Worm (Caenorhabditis elegans) whole organism, midembryonic: Measurements from ENCODE around the gene ZK856.18.

ENCODE experiments used
- T22C8.4 ChIP-seq: fragments of 200-800 bp; sonication (Bioruptor generic); IDR thresholded peaks from 2 replicates; pipeline ENCODE4 v1.3.6; 2022; ENCODE audit warnings: missing genetic modification characterization, missing compliant biosample characterization
- cog-1 ChIP-seq: sonication (generic microtip); optimal IDR thresholded peaks from 2 replicates; lab custom pipeline; 2016; ENCODE audit warnings: missing genetic modification characterization, missing compliant biosample characterization
- flt-1 ChIP-seq: fragments of 200-800 bp; sonication (Bioruptor generic); IDR thresholded peaks from 2 replicates; pipeline ENCODE4 v1.3.6; 2022; ENCODE audit warnings: missing genetic modification characterization, missing compliant biosample characterization
- klf-2 ChIP-seq: fragments of 200-800 bp; sonication (Bioruptor generic); conservative IDR thresholded peaks from 2 replicates; pipeline ENCODE4 v1.3.6; 2022; ENCODE audit warnings: missing genetic modification reagents, missing genetic modification characterization, missing compliant biosample characterization
- med-1 ChIP-seq: sonication (generic microtip); optimal IDR thresholded peaks from 2 replicates; lab custom pipeline; 2017; ENCODE audit warnings: missing genetic modification characterization, mild to moderate bottlenecking, missing compliant biosample characterization, antibody characterized with exemption, missing genetic modification reagents; ENCODE audit not compliant: insufficient read depth
- ref-1 ChIP-seq: fragments of 200-800 bp; sonication (Bioruptor generic); conservative IDR thresholded peaks from 2 replicates; pipeline ENCODE4 v1.3.6; 2022; ENCODE audit warnings: missing genetic modification reagents, missing genetic modification characterization, missing compliant biosample characterization
- tab-1 ChIP-seq: fragments of 200-800 bp; sonication (Bioruptor generic); IDR thresholded peaks from 2 replicates; pipeline ENCODE4 v1.3.6; 2022; ENCODE audit warnings: missing genetic modification characterization, missing compliant biosample characterization
- ztf-23 ChIP-seq: fragments of 200-800 bp; sonication (Bioruptor generic); IDR thresholded peaks from 2 replicates; pipeline ENCODE4 v1.3.6; 2022; ENCODE audit warnings: missing genetic modification reagents, missing genetic modification characterization, missing compliant biosample characterization

DNA sequence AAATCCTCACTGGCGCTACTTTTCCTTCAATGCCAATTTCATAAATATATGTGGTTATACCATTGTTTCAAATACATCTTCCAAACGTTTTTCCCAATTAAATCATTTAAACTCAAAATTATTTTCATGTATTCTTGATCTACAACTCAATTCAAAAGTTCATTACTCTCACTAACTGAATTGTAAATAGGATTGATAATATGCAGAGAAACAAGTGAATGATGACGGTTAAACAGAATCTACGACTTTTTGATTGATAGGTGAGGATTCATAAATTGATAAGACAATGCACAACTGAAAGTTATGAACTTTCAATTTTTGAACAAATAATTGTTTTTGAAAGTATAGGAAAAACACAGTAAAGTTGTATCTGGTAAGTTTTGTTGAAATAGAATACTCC is 5.4 kb upstream of the ZK856.18 start:
- TF ChIP-seq tab-1 (GFP tag; lab: Robert Waterston, UW) (no peak), med-1 (no peak), flt-1 (GFP tag; lab: Robert Waterston, UW) (no peak), ztf-23 (GFP tag; lab: Robert Waterston, UW) (no peak), cog-1 (no peak), klf-2 (GFP tag; lab: Robert Waterston, UW) (no peak), T22C8.4 (GFP tag; lab: Robert Waterston, UW) (no peak), ref-1 (no peak)
